Worm (Caenorhabditis elegans) whole organism, L1 larva: ENCODE measurements around the gene F26F2.3.

Experiments used
- F16B12.6 ChIP-seq: fragments of 150-350 bp; optimal IDR thresholded peaks from 2 replicates; lab custom pipeline; 2014; ENCODE audit warnings: missing biosample characterization, missing genetic modification characterization
- Y116A8C.19 ChIP-seq: sonication (generic microtip); optimal IDR thresholded peaks from 2 replicates; lab custom pipeline; 2016; ENCODE audit warnings: missing compliant biosample characterization, missing genetic modification characterization, borderline replicate concordance
- ama-1 ChIP-seq: fragments of 150-350 bp; optimal IDR thresholded peaks from 2 replicates; lab custom pipeline; 2014
- blmp-1 ChIP-seq: fragments of 150-350 bp; optimal IDR thresholded peaks from 2 replicates; lab custom pipeline; 2014; ENCODE audit warnings: missing biosample characterization, missing genetic modification characterization
- ceh-8 ChIP-seq: fragments of 200-800 bp; sonication (Bioruptor generic); optimal IDR thresholded peaks from 2 replicates; lab custom pipeline; 2018; ENCODE audit warnings: mild to moderate bottlenecking, missing genetic modification characterization, moderate library complexity, missing compliant biosample characterization
- efl-1 ChIP-seq, 4 experiments: fragments of 150-350 bp; optimal IDR thresholded peaks in 3 of 4; peaks in 1 of 4; 1 replicate in 1 of 4; 2 replicates in 3 of 4; lab custom pipeline; 2014; ENCODE audit warnings: missing biosample characterization in 2 of 4, missing genetic modification characterization in 2 of 4, missing genetic modification reagents in 2 of 4
- egl-27 ChIP-seq, 2 experiments: fragments of 150-350 bp in 1 of 2; sonication (generic microtip); optimal IDR thresholded peaks; 3 replicates each; lab custom pipeline; 2017 to 2018; ENCODE audit warnings: missing biosample characterization in 2 of 2, missing genetic modification characterization in 2 of 2, missing genetic modification reagents in 2 of 2
- elt-2 ChIP-seq: sonication (generic microtip); optimal IDR thresholded peaks from 2 replicates; lab custom pipeline; 2016; ENCODE audit warnings: missing genetic modification characterization, mild to moderate bottlenecking, inconsistent platforms, missing compliant biosample characterization, missing genetic modification reagents
- elt-3 ChIP-seq, 6 experiments: fragments of 150-350 bp in 1 of 6; sonication (generic microtip); optimal IDR thresholded peaks; 2 replicates each; lab custom pipeline; 2017 to 2018; ENCODE audit warnings: missing biosample characterization in 6 of 6, missing genetic modification characterization in 6 of 6, inconsistent platforms in 1 of 6
- fkh-4 ChIP-seq: sonication (generic microtip); optimal IDR thresholded peaks from 2 replicates; lab custom pipeline; 2016; ENCODE audit warnings: missing compliant biosample characterization, missing genetic modification characterization, borderline replicate concordance
- fkh-8 ChIP-seq: sonication (generic microtip); optimal IDR thresholded peaks from 2 replicates; lab custom pipeline; 2016; ENCODE audit warnings: mild to moderate bottlenecking, missing genetic modification characterization, missing compliant biosample characterization
- fos-1 ChIP-seq: fragments of 150-350 bp; optimal IDR thresholded peaks from 2 replicates; lab custom pipeline; 2014; ENCODE audit warnings: missing biosample characterization, missing genetic modification characterization
- isw-1 ChIP-seq: fragments of 200-800 bp; sonication (Bioruptor generic); IDR thresholded peaks from 2 replicates; pipeline ENCODE4 v1.3.6; 2022; ENCODE audit warnings: missing genetic modification characterization, missing compliant biosample characterization
- lin-13 ChIP-seq: fragments of 150-350 bp; optimal IDR thresholded peaks from 2 replicates; lab custom pipeline; 2014; ENCODE audit warnings: missing biosample characterization, missing genetic modification reagents, missing genetic modification characterization
- lin-15B ChIP-seq: fragments of 150-350 bp; sonication (generic microtip); optimal IDR thresholded peaks from 3 replicates; lab custom pipeline; 2014; ENCODE audit warnings: missing biosample characterization, missing genetic modification characterization
- lin-35 ChIP-seq, 2 experiments: fragments of 150-350 bp; optimal IDR thresholded peaks; 2 replicates each; lab custom pipeline; 2014; ENCODE audit warnings: missing biosample characterization in 2 of 2, missing genetic modification characterization in 2 of 2, missing genetic modification reagents in 2 of 2
- lsy-2 ChIP-seq, 2 experiments: fragments of 150-350 bp; optimal IDR thresholded peaks; 2 replicates each; lab custom pipeline; 2014; ENCODE audit warnings: missing biosample characterization in 2 of 2, missing genetic modification characterization in 2 of 2
- mdl-1 ChIP-seq, 2 experiments: fragments of 150-350 bp; optimal IDR thresholded peaks; 2 replicates each; lab custom pipeline; 2014 to 2017; ENCODE audit warnings: missing biosample characterization in 2 of 2, missing genetic modification characterization in 2 of 2, inconsistent platforms in 1 of 2
- mef-2 ChIP-seq: fragments of 150-350 bp; optimal IDR thresholded peaks from 2 replicates; lab custom pipeline; 2014; ENCODE audit warnings: missing biosample characterization, missing genetic modification characterization
- mep-1 ChIP-seq: fragments of 150-350 bp; optimal IDR thresholded peaks from 2 replicates; lab custom pipeline; 2014; ENCODE audit warnings: missing biosample characterization, missing genetic modification characterization
- nhr-11 ChIP-seq: fragments of 150-350 bp; optimal IDR thresholded peaks from 2 replicates; lab custom pipeline; 2014; ENCODE audit warnings: missing biosample characterization, missing genetic modification characterization
- nhr-20 ChIP-seq: sonication (generic microtip); optimal IDR thresholded peaks from 2 replicates; lab custom pipeline; 2016; ENCODE audit warnings: mild to moderate bottlenecking, missing genetic modification characterization, missing compliant biosample characterization
- nhr-237 ChIP-seq: fragments of 150-350 bp; optimal IDR thresholded peaks from 2 replicates; lab custom pipeline; 2014; ENCODE audit warnings: missing biosample characterization, missing genetic modification characterization
- nhr-28 ChIP-seq: fragments of 150-350 bp; optimal IDR thresholded peaks from 2 replicates; lab custom pipeline; 2014; ENCODE audit warnings: missing biosample characterization, missing genetic modification characterization
- nhr-71 ChIP-seq: sonication (generic microtip); optimal IDR thresholded peaks from 2 replicates; lab custom pipeline; 2016; ENCODE audit warnings: mild to moderate bottlenecking, missing genetic modification characterization, moderate library complexity, missing compliant biosample characterization
- nhr-84 ChIP-seq: sonication (generic microtip); optimal IDR thresholded peaks from 2 replicates; lab custom pipeline; 2017; ENCODE audit warnings: missing biosample characterization, missing genetic modification characterization
- nhr-85 ChIP-seq: sonication (generic microtip); peaks from one replicate; lab custom pipeline; 2016; ENCODE audit warnings: missing genetic modification characterization, inconsistent platforms, missing compliant biosample characterization
- pax-3 ChIP-seq: fragments of 200-800 bp; sonication (Bioruptor generic); optimal IDR thresholded peaks from 2 replicates; lab custom pipeline; 2018; ENCODE audit warnings: mild to moderate bottlenecking, missing genetic modification characterization, moderate library complexity, missing compliant biosample characterization
- pqm-1 ChIP-seq: sonication (generic microtip); optimal IDR thresholded peaks from 3 replicates; lab custom pipeline; 2017; ENCODE audit warnings: missing biosample characterization, missing genetic modification characterization
- rnt-1 ChIP-seq: sonication (generic microtip); optimal IDR thresholded peaks from 2 replicates; lab custom pipeline; 2016; ENCODE audit warnings: mild to moderate bottlenecking, missing genetic modification characterization, moderate library complexity, missing compliant biosample characterization
- skn-1 ChIP-seq: fragments of 150-350 bp; optimal IDR thresholded peaks from 2 replicates; lab custom pipeline; 2014; ENCODE audit warnings: missing biosample characterization, missing genetic modification characterization
- snu-23 ChIP-seq: sonication (generic microtip); optimal IDR thresholded peaks from 2 replicates; lab custom pipeline; 2016; ENCODE audit warnings: missing genetic modification characterization, missing compliant biosample characterization
- sox-4 ChIP-seq: sonication (generic microtip); optimal IDR thresholded peaks from 2 replicates; lab custom pipeline; 2016; ENCODE audit warnings: missing genetic modification characterization, missing compliant biosample characterization
- tlp-1 ChIP-seq: fragments of 150-350 bp; optimal IDR thresholded peaks from 2 replicates; lab custom pipeline; 2014; ENCODE audit warnings: missing biosample characterization, missing genetic modification characterization
- unc-86 ChIP-seq: sonication (generic microtip); optimal IDR thresholded peaks from 2 replicates; lab custom pipeline; 2016; ENCODE audit warnings: missing genetic modification characterization, missing compliant biosample characterization
- unc-98 ChIP-seq: fragments of 200-800 bp; sonication (Bioruptor generic); IDR thresholded peaks from 2 replicates; pipeline ENCODE4 v1.3.6; 2022; ENCODE audit warnings: missing genetic modification characterization, missing compliant biosample characterization
- vab-15 ChIP-seq: sonication (generic microtip); optimal IDR thresholded peaks from 2 replicates; lab custom pipeline; 2017; ENCODE audit warnings: missing genotype, mild to moderate bottlenecking, missing genetic modification characterization, missing compliant biosample characterization
- xbp-1 ChIP-seq: sonication (generic microtip); optimal IDR thresholded peaks from 2 replicates; lab custom pipeline; 2016; ENCODE audit warnings: missing genetic modification characterization, missing compliant biosample characterization
- zip-4 ChIP-seq: fragments of 200-800 bp; sonication (Bioruptor generic); optimal IDR thresholded peaks from 2 replicates; lab custom pipeline; 2018; ENCODE audit warnings: mild to moderate bottlenecking, missing genetic modification characterization, moderate library complexity, missing compliant biosample characterization
- ztf-11 ChIP-seq, 2 experiments: sonication (generic microtip); optimal IDR thresholded peaks; 2 replicates each; lab custom pipeline; 2016 to 2017; ENCODE audit warnings: missing genetic modification characterization in 2 of 2, missing biosample characterization in 1 of 2, missing compliant biosample characterization in 1 of 2

F26F2.3 gene

ce11 chrV:20552971-20553370 lies 13.4 kb downstream of the F26F2.3 start, which contains the start of gene vmo-1:
Gene vmo-1 (minus strand): TSS chrV:20553071.
- TF ChIP-seq sox-4 (tag; lab: Kevin White, UChicago), result no peak
- TF ChIP-seq lin-15B (tag; lab: Kevin White, UChicago), result no peak
- no peak for TF ChIP-seq rnt-1 (tag; lab: Kevin White, UChicago)
- TF ChIP-seq pax-3 (tag; lab: Kevin White, UChicago), result no peak
- no peak for TF ChIP-seq vab-15
- TF ChIP-seq tlp-1 (tag; lab: Kevin White, UChicago), result no peak
- no peak for TF ChIP-seq mdl-1 (tag; optimal IDR thresholded peaks at IDR 0.05; lab: Kevin White, UChicago)
- no peak for TF ChIP-seq lin-35 (GFP tag; optimal IDR thresholded peaks at IDR 0.05; lab: Kevin White, UChicago)

ce11 chrV:20551096-20551495 lies 15.3 kb downstream of the F26F2.3 start, which contains the start of gene Y38H6C.20:
Gene Y38H6C.20 (minus strand): TSS chrV:20551196.
- TF ChIP-seq vab-15, result no peak
- no peak for TF ChIP-seq fkh-8
- no peak for TF ChIP-seq nhr-28
- no peak for TF ChIP-seq fos-1 (tag; lab: Kevin White, UChicago)
- TF ChIP-seq pax-3 (tag; lab: Kevin White, UChicago), result no peak
- TF ChIP-seq isw-1 (GFP tag; lab: Robert Waterston, UW), result no peak
- TF ChIP-seq nhr-85 (tag; lab: Kevin White, UChicago), result no peak
- TF ChIP-seq lin-13 (GFP tag; lab: Kevin White, UChicago), result no peak

ce11 chrV:20547048-20547447 lies 19.3 kb downstream of the F26F2.3 start, which contains the start of gene Y38H6C.18:
Gene Y38H6C.18 (minus strand): TSS chrV:20547148.
- TF ChIP-seq unc-98, result no peak

- TF ChIP-seq nhr-11 (no peak), nhr-84 (tag; lab: Kevin White, UChicago) (no peak), rnt-1 (tag; lab: Kevin White, UChicago) (no peak), elt-2 (tag; lab: Kevin White, UChicago) (peak; percentile 37), efl-1 (optimal IDR thresholded peaks at IDR 0.05; lab: Kevin White, UChicago) (no peak), efl-1 (GFP tag; optimal IDR thresholded peaks at IDR 0.05 in 1 of 2; lab: Kevin White, UChicago) (no peak)
- TF ChIP-seq, all 84 proteins: peak for 1
Measured at ce11 chrV:20545742-20546141, 20.6 kb downstream of the F26F2.3 start.

- peak; percentile 19 for TF ChIP-seq unc-86
- peak; percentile 53 for TF ChIP-seq elt-2 (tag; lab: Kevin White, UChicago)
- TF ChIP-seq nhr-71, result peak; percentile 27
- peak; percentile 22 for TF ChIP-seq skn-1 (tag; lab: Kevin White, UChicago)
- no peak for TF ChIP-seq mef-2 (tag; lab: Kevin White, UChicago)
- peak; percentile 6 for TF ChIP-seq nhr-20 (tag; lab: Kevin White, UChicago)
- peak in 1 of 2 experiments; percentile 28 for TF ChIP-seq lin-35 (GFP tag; optimal IDR thresholded peaks at IDR 0.05; lab: Kevin White, UChicago)
- no peak for TF ChIP-seq ceh-8 (GFP tag; lab: Kevin White, UChicago)
- TF ChIP-seq, all 84 proteins: peak for 6
Measured at ce11 chrV:20544610-20545009, 21.7 kb downstream of the F26F2.3 start.

ce11 chrV:20544092-20544491 lies 22.3 kb downstream of the F26F2.3 start, which contains the start of gene slc-36.3:
Gene slc-36.3 (minus strand): TSS chrV:20544192.
- no peak for TF ChIP-seq nhr-84 (tag; lab: Kevin White, UChicago)

ce11 chrV:20539055-20539454 lies 27.3 kb downstream of the F26F2.3 start, which contains the start of gene Y38H6C.16:
Gene Y38H6C.16 (minus strand): TSS chrV:20539347.
- TF ChIP-seq Y116A8C.19 (tag; lab: Kevin White, UChicago) (no peak), xbp-1 (peak; percentile 14), egl-27 (tag; optimal IDR thresholded peaks at IDR 0.05; lab: Kevin White, UChicago) (no peak), pqm-1 (tag; lab: Kevin White, UChicago) (no peak), zip-4 (no peak), mdl-1 (tag; optimal IDR thresholded peaks at IDR 0.05; lab: Kevin White, UChicago) (no peak), F16B12.6 (tag; lab: Kevin White, UChicago) (peak; percentile 16), ztf-11 (tag; optimal IDR thresholded peaks at IDR 0.05; lab: Kevin White, UChicago) (no peak), nhr-237 (tag; lab: Kevin White, UChicago) (no peak), nhr-85 (tag; lab: Kevin White, UChicago) (peak; percentile 73), blmp-1 (peak; percentile 67), elt-3 (tag; optimal IDR thresholded peaks at IDR 0.05; lab: Kevin White, UChicago) (no peak), ama-1 (lab: Kevin White, UChicago) (no peak), snu-23 (peak; percentile 21), unc-98 (no peak), mep-1 (tag; lab: Kevin White, UChicago) (peak; percentile 25), lin-35 (GFP tag; optimal IDR thresholded peaks at IDR 0.05; lab: Kevin White, UChicago) (peak in 1 of 2 experiments; percentile 20), lsy-2 (tag; optimal IDR thresholded peaks at IDR 0.05; lab: Kevin White, UChicago) (peak in 1 of 2 experiments; percentile 19), efl-1 (optimal IDR thresholded peaks at IDR 0.05; lab: Kevin White, UChicago) (peak; percentile 12 to 19), efl-1 (GFP tag; optimal IDR thresholded peaks at IDR 0.05 in 1 of 2; lab: Kevin White, UChicago) (peak in 1 of 2 experiments; percentile 83), fkh-4 (tag; lab: Kevin White, UChicago) (no peak)
